Worm (Caenorhabditis elegans) whole organism, young adult: ENCODE measurements around the gene rpia-1.

Source experiments
- B0019.2 ChIP-seq: fragments of 200-800 bp; sonication (Bioruptor generic); conservative IDR thresholded peaks from 2 replicates; pipeline ENCODE4 v1.3.6; 2022; ENCODE audit warnings: missing genetic modification reagents, missing genetic modification characterization, missing compliant biosample characterization
- D2030.7 ChIP-seq: fragments of 200-800 bp; sonication (Bioruptor generic); IDR thresholded peaks from 2 replicates; pipeline ENCODE4 v1.3.6; 2022; ENCODE audit warnings: missing genetic modification reagents, missing genetic modification characterization, missing compliant biosample characterization
- F23B12.7 ChIP-seq: sonication (generic microtip); optimal IDR thresholded peaks from 2 replicates; lab custom pipeline; 2017; ENCODE audit warnings: missing genetic modification characterization, mild to moderate bottlenecking, missing compliant biosample characterization, antibody characterized with exemption, moderate library complexity; ENCODE audit not compliant: insufficient read depth
- F33H1.4 ChIP-seq: fragments of 200-800 bp; sonication (Bioruptor generic); IDR thresholded peaks from 2 replicates; pipeline ENCODE4 v1.3.6; 2022; ENCODE audit warnings: missing genetic modification reagents, missing genetic modification characterization, missing compliant biosample characterization
- F57A8.1 ChIP-seq: fragments of 200-800 bp; sonication (Bioruptor generic); optimal IDR thresholded peaks from 2 replicates; lab custom pipeline; 2018; ENCODE audit warnings: mild to moderate bottlenecking, missing genetic modification characterization, moderate library complexity, missing compliant biosample characterization
- T07F8.4 ChIP-seq: sonication (generic microtip); optimal IDR thresholded peaks from 2 replicates; lab custom pipeline; 2016; ENCODE audit warnings: mild to moderate bottlenecking, missing genetic modification characterization, moderate library complexity, missing compliant biosample characterization
- Y56A3A.18 ChIP-seq: fragments of 200-800 bp; sonication (Bioruptor generic); IDR thresholded peaks from 2 replicates; pipeline ENCODE4 v1.3.6; 2022; ENCODE audit warnings: missing genetic modification reagents, missing genetic modification characterization, missing compliant biosample characterization
- ZK185.1 ChIP-seq: sonication (generic microtip); optimal IDR thresholded peaks from 2 replicates; lab custom pipeline; 2016; ENCODE audit warnings: mild to moderate bottlenecking, missing genetic modification characterization, missing compliant biosample characterization; ENCODE audit not compliant: poor library complexity, severe bottlenecking
- aptf-2 ChIP-seq: fragments of 200-800 bp; sonication (Bioruptor generic); conservative IDR thresholded peaks from 2 replicates; pipeline ENCODE4 v1.3.6; 2022; ENCODE audit warnings: missing genetic modification reagents, missing genetic modification characterization, missing compliant biosample characterization
- attf-3 ChIP-seq: fragments of 200-800 bp; sonication (Bioruptor generic); conservative IDR thresholded peaks from 2 replicates; pipeline ENCODE4 v1.3.6; 2022; ENCODE audit warnings: missing genetic modification reagents, missing genetic modification characterization, missing compliant biosample characterization
- attf-5 ChIP-seq: fragments of 200-800 bp; sonication (Bioruptor generic); optimal IDR thresholded peaks from 2 replicates; lab custom pipeline; 2018; ENCODE audit warnings: mild to moderate bottlenecking, missing genetic modification characterization, missing compliant biosample characterization
- bed-1 ChIP-seq: fragments of 200-800 bp; sonication (Bioruptor generic); IDR thresholded peaks from 2 replicates; pipeline ENCODE4 v1.3.6; 2022; ENCODE audit warnings: missing genetic modification reagents, missing genetic modification characterization, missing compliant biosample characterization
- ceh-100 ChIP-seq: fragments of 200-800 bp; sonication (Bioruptor generic); IDR thresholded peaks from 2 replicates; pipeline ENCODE4 v1.3.6; 2022; ENCODE audit warnings: missing genetic modification reagents, missing genetic modification characterization, missing compliant biosample characterization
- ceh-91 ChIP-seq: fragments of 200-800 bp; sonication (Bioruptor generic); IDR thresholded peaks from 2 replicates; pipeline ENCODE4 v1.3.6; 2022; ENCODE audit warnings: missing genetic modification reagents, missing genetic modification characterization, missing compliant biosample characterization
- chd-7 ChIP-seq: sonication (generic microtip); optimal IDR thresholded peaks from 2 replicates; lab custom pipeline; 2016; ENCODE audit warnings: mild to moderate bottlenecking, missing genetic modification characterization, moderate library complexity, missing compliant biosample characterization
- die-1 ChIP-seq: sonication (generic microtip); optimal IDR thresholded peaks from 2 replicates; lab custom pipeline; 2016; ENCODE audit warnings: missing genotype, mild to moderate bottlenecking, missing genetic modification characterization, missing compliant biosample characterization
- him-1 ChIP-seq: sonication (generic microtip); optimal IDR thresholded peaks from 2 replicates; lab custom pipeline; 2016; ENCODE audit warnings: missing genotype, missing genetic modification reagents, missing genetic modification characterization, missing compliant biosample characterization
- hmg-1.2 ChIP-seq: fragments of 200-800 bp; sonication (Bioruptor generic); IDR thresholded peaks from 2 replicates; pipeline ENCODE4 v1.3.6; 2022; ENCODE audit warnings: missing genetic modification reagents, missing genetic modification characterization, missing compliant biosample characterization
- let-607 ChIP-seq, 2 experiments: fragments of 200-800 bp in 1 of 2; sonication (Bioruptor generic) in 1 of 2; sonication (generic microtip) in 1 of 2; optimal IDR thresholded peaks; 2 replicates each; lab custom pipeline; 2016 to 2018; ENCODE audit warnings: mild to moderate bottlenecking in 2 of 2, missing compliant biosample characterization in 2 of 2, missing genetic modification characterization in 2 of 2, moderate library complexity in 2 of 2, missing genotype in 1 of 2
- lin-54 ChIP-seq: fragments of 200-800 bp; sonication (Bioruptor generic); optimal IDR thresholded peaks from 2 replicates; lab custom pipeline; 2018; ENCODE audit warnings: mild to moderate bottlenecking, missing genetic modification characterization, missing compliant biosample characterization
- lir-1 ChIP-seq: fragments of 200-800 bp; sonication (Bioruptor generic); conservative IDR thresholded peaks from 2 replicates; pipeline ENCODE4 v1.3.6; 2022; ENCODE audit warnings: missing genetic modification reagents, missing genetic modification characterization, missing compliant biosample characterization
- lsl-1 ChIP-seq: fragments of 200-800 bp; sonication (Bioruptor generic); optimal IDR thresholded peaks from 2 replicates; lab custom pipeline; 2018; ENCODE audit warnings: mild to moderate bottlenecking, missing genetic modification characterization, moderate library complexity, missing compliant biosample characterization
- madf-10 ChIP-seq: sonication (generic microtip); optimal IDR thresholded peaks from 2 replicates; lab custom pipeline; 2016; ENCODE audit warnings: mild to moderate bottlenecking, missing genetic modification characterization, missing compliant biosample characterization
- nfya-2 ChIP-seq: fragments of 200-800 bp; sonication (Bioruptor generic); IDR thresholded peaks from 2 replicates; pipeline ENCODE4 v1.3.6; 2022; ENCODE audit warnings: missing genetic modification reagents, missing genetic modification characterization, missing compliant biosample characterization
- nhr-80 ChIP-seq: sonication (generic microtip); optimal IDR thresholded peaks from 2 replicates; lab custom pipeline; 2016; ENCODE audit warnings: missing genetic modification characterization, missing compliant biosample characterization
- pbrm-1 ChIP-seq: fragments of 200-800 bp; sonication (Bioruptor generic); IDR thresholded peaks from 2 replicates; pipeline ENCODE4 v1.3.6; 2022; ENCODE audit warnings: missing genetic modification reagents, missing genetic modification characterization, missing compliant biosample characterization
- pha-4 ChIP-seq: fragments of 150-350 bp; sonication (generic microtip); optimal IDR thresholded peaks from 2 replicates; lab custom pipeline; 2014; ENCODE audit warnings: missing biosample characterization, missing genetic modification reagents, missing genetic modification characterization
- rec-8 ChIP-seq, 2 experiments: sonication (generic microtip); optimal IDR thresholded peaks; 2 replicates each; lab custom pipeline; 2016; ENCODE audit warnings: mild to moderate bottlenecking in 2 of 2, missing genetic modification characterization in 2 of 2, missing genetic modification reagents in 2 of 2, missing genotype in 2 of 2, missing biosample characterization in 1 of 2, missing compliant biosample characterization in 1 of 2, moderate library complexity in 1 of 2
- sea-2 ChIP-seq: fragments of 200-800 bp; sonication (Bioruptor generic); IDR thresholded peaks from 2 replicates; pipeline ENCODE4 v1.3.6; 2022; ENCODE audit warnings: missing genetic modification characterization, missing compliant biosample characterization
- snpc-1.1 ChIP-seq: sonication (generic microtip); optimal IDR thresholded peaks from 2 replicates; lab custom pipeline; 2017; ENCODE audit warnings: missing genetic modification characterization, mild to moderate bottlenecking, missing compliant biosample characterization, antibody characterized with exemption, moderate library complexity, missing genotype, missing genetic modification reagents; ENCODE audit not compliant: insufficient read depth
- snpc-3.4 ChIP-seq: sonication (generic microtip); optimal IDR thresholded peaks from 2 replicates; lab custom pipeline; 2017; ENCODE audit warnings: missing genetic modification characterization, mild to moderate bottlenecking, missing compliant biosample characterization, antibody characterized with exemption, moderate library complexity, missing genotype, missing genetic modification reagents
- snpc-4 ChIP-seq, 5 experiments: fragments of 150-350 bp in 1 of 5; sonication (generic microtip) in 4 of 5; optimal IDR thresholded peaks; 2 replicates each; lab custom pipeline; 2014 to 2018; ENCODE audit warnings: missing genetic modification characterization in 5 of 5, missing biosample characterization in 3 of 5, antibody characterized with exemption in 2 of 5, mild to moderate bottlenecking in 2 of 5, missing compliant biosample characterization in 2 of 5, missing genotype in 2 of 5, moderate library complexity in 2 of 5, missing genetic modification reagents in 1 of 5
- tbp1 ChIP-seq: fragments of 200-800 bp; sonication (Bioruptor generic); optimal IDR thresholded peaks from 2 replicates; lab custom pipeline; 2018; ENCODE audit warnings: mild to moderate bottlenecking, missing genetic modification characterization, missing compliant biosample characterization
- unc-130 ChIP-seq: sonication (generic microtip); optimal IDR thresholded peaks from 2 replicates; lab custom pipeline; 2016; ENCODE audit warnings: missing genetic modification reagents, missing genetic modification characterization, missing compliant biosample characterization
- xnd-1 ChIP-seq: sonication (generic microtip); optimal IDR thresholded peaks from 2 replicates; lab custom pipeline; 2016; ENCODE audit warnings: missing genotype, missing genetic modification reagents, missing genetic modification characterization, missing compliant biosample characterization
- ztf-28 ChIP-seq: fragments of 200-800 bp; sonication (Bioruptor generic); IDR thresholded peaks from 2 replicates; pipeline ENCODE4 v1.3.6; 2022; ENCODE audit warnings: missing genetic modification reagents, missing genetic modification characterization, missing compliant biosample characterization

Gene rpia-1

ce11 chrIII:7084908-7085307 is 38.0 kb upstream of the rpia-1 start, which contains the start of gene tofu-7 (continued):
- TF ChIP-seq B0019.2 (GFP tag; lab: Robert Waterston, UW) = peak; percentile 66; the same call in 1 of the 2 replicates

- no peak for TF ChIP-seq bed-1
- TF ChIP-seq snpc-3.4 (tag; lab: Kevin White, UChicago) = no peak
- TF ChIP-seq hmg-1.2 (GFP tag; lab: Robert Waterston, UW) = peak; percentile 68; the same call in 1 of the 2 replicates
- TF ChIP-seq lir-1 (GFP tag; lab: Robert Waterston, UW) = no peak
- TF ChIP-seq nhr-80 (tag; lab: Kevin White, UChicago) = peak; percentile 26
- TF ChIP-seq ceh-91 (GFP tag; lab: Robert Waterston, UW) = no peak
- peak; percentile 41 for TF ChIP-seq attf-5
- no peak for TF ChIP-seq lsl-1
- no peak for TF ChIP-seq die-1 (tag; lab: Kevin White, UChicago)
These were observed 35.7 kb upstream of the rpia-1 start for ce11 chrIII:7087180-7087579.

DNA sequence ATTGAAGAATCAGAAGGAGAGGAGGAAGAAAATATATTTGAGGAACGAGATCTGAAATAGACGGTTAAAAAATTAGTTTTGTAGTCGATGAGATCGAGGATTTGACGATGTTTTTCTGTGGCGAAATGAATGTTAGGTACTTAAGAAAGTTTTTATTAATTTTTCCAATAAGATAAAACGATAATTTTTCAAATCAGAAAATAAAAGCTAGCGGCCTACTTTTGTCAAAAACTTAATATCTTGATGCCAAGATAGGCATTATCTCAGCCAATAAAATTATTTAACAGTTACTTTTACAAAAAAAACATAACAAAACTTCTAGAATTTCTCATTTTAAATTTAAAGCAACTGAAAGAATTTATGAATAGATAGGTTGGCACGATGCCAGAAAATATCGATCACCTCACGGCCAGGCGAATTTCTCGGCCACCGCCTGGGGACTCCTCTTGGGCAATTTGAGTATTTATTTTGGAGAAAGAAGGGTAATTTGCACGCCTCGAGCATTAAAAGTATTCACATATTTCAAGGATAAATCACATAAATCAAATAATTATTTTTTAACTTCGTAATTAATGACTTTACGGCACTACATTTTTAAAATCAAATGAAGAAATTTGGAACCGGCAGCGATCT is 35.1 kb upstream of the rpia-1 start, which contains the start of gene fubl-2:
TSS of gene fubl-2 (minus strand) at position 51 of the 633 bp plus-strand sequence.
- peak; percentile 27 for TF ChIP-seq F23B12.7
- TF ChIP-seq let-607 (tag; optimal IDR thresholded peaks at IDR 0.05; lab: Kevin White, UChicago) = peak in 1 of 2 experiments; percentile 14
- peak in 1 of 2 experiments; percentile 26 for TF ChIP-seq rec-8 (tag; optimal IDR thresholded peaks at IDR 0.05; lab: Kevin White, UChicago)
- peak; percentile 26; the same call in 1 of the 2 replicates for TF ChIP-seq ceh-91 (GFP tag; lab: Robert Waterston, UW)
- no peak for TF ChIP-seq lin-54
- TF ChIP-seq attf-5 = peak; percentile 4
- no peak for TF ChIP-seq sea-2 (GFP tag; lab: Robert Waterston, UW)
- peak; percentile 45 for TF ChIP-seq snpc-3.4 (tag; lab: Kevin White, UChicago)
- TF ChIP-seq unc-130 (GFP tag; lab: Kevin White, UChicago) = peak; percentile 49
- TF ChIP-seq ZK185.1 (tag; lab: Kevin White, UChicago) = peak; percentile 62
- TF ChIP-seq Y56A3A.18 (GFP tag; lab: Robert Waterston, UW) = no peak
- no peak for TF ChIP-seq T07F8.4 (tag; lab: Kevin White, UChicago)
- no peak for TF ChIP-seq ztf-28 (GFP tag; lab: Robert Waterston, UW)
- TF ChIP-seq pbrm-1 (GFP tag; lab: Robert Waterston, UW) = no peak
- 0 out of 2 replicates have a peak, but pooled peaks have one; percentile 31 for TF ChIP-seq ceh-100
- TF ChIP-seq nfya-2 = no peak
- no peak for TF ChIP-seq F57A8.1
- TF ChIP-seq chd-7 (tag; lab: Kevin White, UChicago) = no peak
- peak; percentile 28 for TF ChIP-seq snpc-1.1
- TF ChIP-seq pha-4 (tag; lab: Kevin White, UChicago) = no peak
- 0 out of 2 replicates have a peak, but pooled peaks have one; percentile 63 for TF ChIP-seq aptf-2
- TF ChIP-seq F33H1.4 (GFP tag; lab: Robert Waterston, UW) = peak; percentile 60
- 0 out of 2 replicates have a peak, but pooled peaks have one; percentile 38 for TF ChIP-seq attf-3 (GFP tag; lab: Robert Waterston, UW)
- TF ChIP-seq xnd-1 (tag; lab: Kevin White, UChicago) = no peak
- TF ChIP-seq tbp1 (GFP tag; lab: Kevin White, UChicago) = no peak
- peak; percentile 59; the same call in 1 of the 2 replicates for TF ChIP-seq D2030.7 (GFP tag; lab: Robert Waterston, UW)
- peak; percentile 29 for TF ChIP-seq madf-10 (tag; lab: Kevin White, UChicago)
- peak; percentile 39 for TF ChIP-seq lsl-1
- TF ChIP-seq him-1 (tag; lab: Kevin White, UChicago) = peak; percentile 5
- no peak for TF ChIP-seq snpc-4 (GFP tag; optimal IDR thresholded peaks at IDR 0.05; lab: Kevin White, UChicago)
- TF ChIP-seq snpc-4 (tag; optimal IDR thresholded peaks at IDR 0.05; lab: Kevin White, UChicago) = peak in 1 of 4 experiments; percentile 25
- TF ChIP-seq, all 124 proteins: peak for 18
